Fruit fly (Drosophila melanogaster): ENCODE measurements around the gene CG4098.
A peak's percentile ranks its signal among the peaks of the same experiment; 100 is the strongest.

The CG4098 gene

dm6 chr3L:16609120-16609519 is at the start of gene CG4098:
Gene CG4098 (minus strand): TSS chr3L:16609347.
- peak; percentile 69 for TF ChIP-seq bab1 (GFP tag; optimal IDR thresholded peaks at IDR 0.05)
- TF ChIP-seq pad (GFP tag; optimal IDR thresholded peaks at IDR 0.05) = peak; percentile 32
- TF ChIP-seq Clk (GFP tag; optimal IDR thresholded peaks at IDR 0.05) = no peak
- peak; percentile 61 for TF ChIP-seq Mnt (GFP tag; optimal IDR thresholded peaks at IDR 0.05)
- TF ChIP-seq cnc (optimal IDR thresholded peaks at IDR 0.05) = no peak
- peak; percentile 65 for TF ChIP-seq Hr96 (GFP tag; optimal IDR thresholded peaks at IDR 0.05)
- peak; percentile 47 for TF ChIP-seq toe (GFP tag; optimal IDR thresholded peaks at IDR 0.05)
- TF ChIP-seq kay (GFP tag; ENCODE audit: borderline replicate concordance) = no peak
- TF ChIP-seq CG12768 (GFP tag; optimal IDR thresholded peaks at IDR 0.05) = peak; percentile 63
- TF ChIP-seq CG7045 (GFP tag; optimal IDR thresholded peaks at IDR 0.05) = peak; percentile 64
- TF ChIP-seq tj (GFP tag; optimal IDR thresholded peaks at IDR 0.05) = no peak
- TF ChIP-seq Crg-1 (GFP tag; optimal IDR thresholded peaks at IDR 0.05) = peak; percentile 50
- TF ChIP-seq cic (GFP tag; optimal IDR thresholded peaks at IDR 0.05) = peak; percentile 21
- TF ChIP-seq CG11617 (GFP tag; optimal IDR thresholded peaks at IDR 0.05) = peak; percentile 36
- TF ChIP-seq CG5204 (GFP tag; optimal IDR thresholded peaks at IDR 0.05) = no peak
- peak; percentile 49 for TF ChIP-seq CG14711 (tag; optimal IDR thresholded peaks at IDR 0.05)
- peak; percentile 69 for TF ChIP-seq CG7101 (tag; optimal IDR thresholded peaks at IDR 0.05)
- peak; percentile 43 for TF ChIP-seq CG33017 (tag; optimal IDR thresholded peaks at IDR 0.05)
- TF ChIP-seq ovo (GFP tag; optimal IDR thresholded peaks at IDR 0.05) = no peak
- peak; percentile 61 for TF ChIP-seq CG1620 (GFP tag; optimal IDR thresholded peaks at IDR 0.05)

dm6 chr3L:16657014-16657413 is 47.9 kb upstream of the CG4098 start:
- TF ChIP-seq tj (GFP tag; optimal IDR thresholded peaks at IDR 0.05) = no peak
- TF ChIP-seq Hr96 (GFP tag; optimal IDR thresholded peaks at IDR 0.05) = no peak
- TF ChIP-seq cic (GFP tag; optimal IDR thresholded peaks at IDR 0.05) = no peak
- TF ChIP-seq CG33017 (tag; optimal IDR thresholded peaks at IDR 0.05) = no peak
- no peak for TF ChIP-seq CG14711 (tag; optimal IDR thresholded peaks at IDR 0.05)
- no peak for TF ChIP-seq CG11617 (GFP tag; optimal IDR thresholded peaks at IDR 0.05)
- TF ChIP-seq CG7045 (GFP tag; optimal IDR thresholded peaks at IDR 0.05) = no peak
- TF ChIP-seq CG5204 (GFP tag; optimal IDR thresholded peaks at IDR 0.05) = no peak

dm6 chr3L:16653679-16654078 is 44.5 kb upstream of the CG4098 start:
- no peak for TF ChIP-seq pad (GFP tag; optimal IDR thresholded peaks at IDR 0.05)
- no peak for TF ChIP-seq CG11617 (GFP tag; optimal IDR thresholded peaks at IDR 0.05)
- no peak for TF ChIP-seq toe (GFP tag; optimal IDR thresholded peaks at IDR 0.05)
- TF ChIP-seq CG5204 (GFP tag; optimal IDR thresholded peaks at IDR 0.05) = no peak
- no peak for TF ChIP-seq Hr96 (GFP tag; optimal IDR thresholded peaks at IDR 0.05)
- TF ChIP-seq kay (GFP tag; ENCODE audit: borderline replicate concordance) = no peak
- no peak for TF ChIP-seq tj (GFP tag; optimal IDR thresholded peaks at IDR 0.05)
- TF ChIP-seq CG1620 (GFP tag; optimal IDR thresholded peaks at IDR 0.05) = no peak

dm6 chr3L:16652531-16652930 is 43.4 kb upstream of the CG4098 start:
- no peak for TF ChIP-seq cnc (optimal IDR thresholded peaks at IDR 0.05)
- TF ChIP-seq Clk (GFP tag; optimal IDR thresholded peaks at IDR 0.05) = no peak
- TF ChIP-seq CG12768 (GFP tag; optimal IDR thresholded peaks at IDR 0.05) = peak; percentile 24
- no peak for TF ChIP-seq ovo (GFP tag; optimal IDR thresholded peaks at IDR 0.05)
- TF ChIP-seq pad (GFP tag; optimal IDR thresholded peaks at IDR 0.05) = no peak
- TF ChIP-seq tj (GFP tag; optimal IDR thresholded peaks at IDR 0.05) = no peak
- TF ChIP-seq cic (GFP tag; optimal IDR thresholded peaks at IDR 0.05) = peak; percentile 53
- peak; percentile 86 for TF ChIP-seq kay (GFP tag; ENCODE audit: borderline replicate concordance)
- TF ChIP-seq Hr96 (GFP tag; optimal IDR thresholded peaks at IDR 0.05) = no peak
- no peak for TF ChIP-seq toe (GFP tag; optimal IDR thresholded peaks at IDR 0.05)
- peak; percentile 16 for TF ChIP-seq CG7045 (GFP tag; optimal IDR thresholded peaks at IDR 0.05)
- no peak for TF ChIP-seq CG14711 (tag; optimal IDR thresholded peaks at IDR 0.05)

dm6 chr3L:16651127-16651526 is 42.0 kb upstream of the CG4098 start:
- TF ChIP-seq Mnt (GFP tag; optimal IDR thresholded peaks at IDR 0.05) = no peak
- no peak for TF ChIP-seq CG1620 (GFP tag; optimal IDR thresholded peaks at IDR 0.05)
- TF ChIP-seq tj (GFP tag; optimal IDR thresholded peaks at IDR 0.05) = no peak
- TF ChIP-seq CG11617 (GFP tag; optimal IDR thresholded peaks at IDR 0.05) = no peak
- no peak for TF ChIP-seq Crg-1 (GFP tag; optimal IDR thresholded peaks at IDR 0.05)
- TF ChIP-seq CG12768 (GFP tag; optimal IDR thresholded peaks at IDR 0.05) = no peak
- TF ChIP-seq Hr96 (GFP tag; optimal IDR thresholded peaks at IDR 0.05) = no peak
- no peak for TF ChIP-seq CG14711 (tag; optimal IDR thresholded peaks at IDR 0.05)
- no peak for TF ChIP-seq kay (GFP tag; ENCODE audit: borderline replicate concordance)

- TF ChIP-seq kay (GFP tag; ENCODE audit: borderline replicate concordance) = no peak
- TF ChIP-seq bab1 (GFP tag; optimal IDR thresholded peaks at IDR 0.05) = no peak
- no peak for TF ChIP-seq CG5204 (GFP tag; optimal IDR thresholded peaks at IDR 0.05)
- no peak for TF ChIP-seq CG12768 (GFP tag; optimal IDR thresholded peaks at IDR 0.05)
- no peak for TF ChIP-seq Hr96 (GFP tag; optimal IDR thresholded peaks at IDR 0.05)
- no peak for TF ChIP-seq CG7101 (tag; optimal IDR thresholded peaks at IDR 0.05)
- TF ChIP-seq Mnt (GFP tag; optimal IDR thresholded peaks at IDR 0.05) = no peak
- no peak for TF ChIP-seq cnc (optimal IDR thresholded peaks at IDR 0.05)
- TF ChIP-seq CG33017 (tag; optimal IDR thresholded peaks at IDR 0.05) = no peak
These were observed 40.9 kb upstream of the CG4098 start for dm6 chr3L:16650078-16650477.

dm6 chr3L:16647578-16648113 is 38.5 kb upstream of the CG4098 start, which contains the start of gene Abl:
Gene Abl (minus strand): TSS chr3L:16647882.
- peak; percentile 66 for TF ChIP-seq ovo (GFP tag; optimal IDR thresholded peaks at IDR 0.05)
- peak; percentile 64 for TF ChIP-seq tj (GFP tag; optimal IDR thresholded peaks at IDR 0.05)
- TF ChIP-seq CG7045 (GFP tag; optimal IDR thresholded peaks at IDR 0.05) = peak; percentile 32
- TF ChIP-seq CG33017 (tag; optimal IDR thresholded peaks at IDR 0.05) = peak; percentile 40
- peak; percentile 67 for TF ChIP-seq CG14711 (tag; optimal IDR thresholded peaks at IDR 0.05)
- TF ChIP-seq toe (GFP tag; optimal IDR thresholded peaks at IDR 0.05) = peak; percentile 58
- peak; percentile 22 for TF ChIP-seq CG11617 (GFP tag; optimal IDR thresholded peaks at IDR 0.05)
- peak; percentile 76 for TF ChIP-seq CG12768 (GFP tag; optimal IDR thresholded peaks at IDR 0.05)
- TF ChIP-seq bab1 (GFP tag; optimal IDR thresholded peaks at IDR 0.05) = peak; percentile 87
- peak; percentile 71 for TF ChIP-seq Clk (GFP tag; optimal IDR thresholded peaks at IDR 0.05)
- peak; percentile 91 for TF ChIP-seq Crg-1 (GFP tag; optimal IDR thresholded peaks at IDR 0.05)
- TF ChIP-seq Hr96 (GFP tag; optimal IDR thresholded peaks at IDR 0.05) = peak; percentile 74
- peak; percentile 76 for TF ChIP-seq pad (GFP tag; optimal IDR thresholded peaks at IDR 0.05)
- peak; percentile 85 for TF ChIP-seq CG1620 (GFP tag; optimal IDR thresholded peaks at IDR 0.05)
- TF ChIP-seq Mnt (GFP tag; optimal IDR thresholded peaks at IDR 0.05) = peak; percentile 56
- no peak for TF ChIP-seq cnc (optimal IDR thresholded peaks at IDR 0.05)
- TF ChIP-seq cic (GFP tag; optimal IDR thresholded peaks at IDR 0.05) = peak; percentile 54
- TF ChIP-seq CG5204 (GFP tag; optimal IDR thresholded peaks at IDR 0.05) = no peak
- no peak for TF ChIP-seq kay (GFP tag; ENCODE audit: borderline replicate concordance)
- TF ChIP-seq CG7101 (tag; optimal IDR thresholded peaks at IDR 0.05) = peak; percentile 75

Data from whole organism, adult.